Fruit fly (Drosophila melanogaster) whole organism, embryonic: ENCODE measurements around the gene CG44037.

Experiments used
- C15 ChIP-seq: fragments of 200-800 bp; sonication (Bioruptor generic); IDR thresholded peaks from 3 replicates; pipeline ENCODE4 v1.3.6; 2022; ENCODE audit warnings: missing biosample characterization, missing genetic modification characterization
- CG11695 ChIP-seq: fragments of 200-800 bp; sonication (Bioruptor generic); IDR thresholded peaks from 3 replicates; pipeline ENCODE4 v1.3.6; 2022; ENCODE audit warnings: missing biosample characterization, missing genetic modification characterization
- CG12769 ChIP-seq: fragments of 200-800 bp; sonication (Bioruptor generic); optimal IDR thresholded peaks from 2 replicates; lab custom pipeline; 2019; ENCODE audit warnings: missing biosample characterization, mild to moderate bottlenecking, missing genetic modification characterization, moderate library complexity
- CG13287 ChIP-seq: fragments of 200-800 bp; sonication (Bioruptor generic); IDR thresholded peaks from 2 replicates; pipeline ENCODE4 v1.3.6; 2022; ENCODE audit warnings: missing biosample characterization, missing genetic modification characterization; ENCODE audit not compliant: partially characterized antibody
- CG1603 ChIP-seq: fragments of 200-800 bp; sonication (Bioruptor generic); optimal IDR thresholded peaks from 2 replicates; lab custom pipeline; 2019; ENCODE audit warnings: missing biosample characterization, mild to moderate bottlenecking, missing genetic modification characterization, moderate library complexity
- CG17328 ChIP-seq: fragments of 200-800 bp; sonication (Bioruptor generic); IDR thresholded peaks from 2 replicates; pipeline ENCODE4 v1.3.6; 2022; ENCODE audit warnings: missing biosample characterization, missing genetic modification characterization
- CG17359 ChIP-seq: fragments of 200-800 bp; sonication (Bioruptor generic); optimal IDR thresholded peaks from 3 replicates; lab custom pipeline; 2018; ENCODE audit warnings: missing biosample characterization, mild to moderate bottlenecking, missing genetic modification characterization, moderate library complexity
- CG30431 ChIP-seq: fragments of 200-800 bp; sonication (Bioruptor generic); optimal IDR thresholded peaks from 2 replicates; lab custom pipeline; 2017; ENCODE audit warnings: missing biosample characterization, missing genetic modification characterization
- CG3838 ChIP-seq: fragments of 200-800 bp; sonication (Bioruptor generic); optimal IDR thresholded peaks from 3 replicates; lab custom pipeline; 2016; ENCODE audit warnings: missing biosample characterization, missing genetic modification characterization
- CG42726 ChIP-seq: fragments of 200-800 bp; sonication (Bioruptor generic); IDR thresholded peaks from 2 replicates; pipeline ENCODE4 v1.3.6; 2022; ENCODE audit warnings: missing biosample characterization, missing genetic modification characterization; ENCODE audit not compliant: partially characterized antibody
- CG6791 ChIP-seq: fragments of 200-800 bp; sonication (Bioruptor generic); IDR thresholded peaks from 3 replicates; pipeline ENCODE4 v1.3.6; 2022; ENCODE audit warnings: missing biosample characterization, missing genetic modification characterization; ENCODE audit not compliant: partially characterized antibody
- CG7372 ChIP-seq: fragments of 200-800 bp; sonication (Bioruptor generic); IDR thresholded peaks from 2 replicates; pipeline ENCODE4 v1.3.6; 2022; ENCODE audit warnings: missing biosample characterization, missing genetic modification characterization
- CG8290 ChIP-seq, 3 experiments: fragments of 200-800 bp; sonication (Bioruptor generic); optimal IDR thresholded peaks; 2 replicates each; lab custom pipeline; 2016 to 2019; ENCODE audit warnings: missing biosample characterization in 3 of 3, missing genetic modification characterization in 3 of 3, mild to moderate bottlenecking in 2 of 3, moderate library complexity in 1 of 3
- CG8478 ChIP-seq: fragments of >200 bp; optimal IDR thresholded peaks from 2 replicates; lab custom pipeline; 2018
- CG9876 ChIP-seq: fragments of 200-800 bp; sonication (Bioruptor generic); optimal IDR thresholded peaks from 2 replicates; lab custom pipeline; 2016; ENCODE audit warnings: missing biosample characterization, missing genetic modification characterization
- CHES-1-like ChIP-seq: fragments of 200-800 bp; sonication (Bioruptor generic); optimal IDR thresholded peaks from 2 replicates; lab custom pipeline; 2016; ENCODE audit warnings: missing biosample characterization, missing genetic modification characterization
- Camta ChIP-seq: fragments of 200-800 bp; sonication (Bioruptor generic); optimal IDR thresholded peaks from 2 replicates; lab custom pipeline; 2016; ENCODE audit warnings: missing biosample characterization, missing genetic modification characterization
- Dip2 ChIP-seq: fragments of 200-800 bp; sonication (Bioruptor generic); IDR thresholded peaks from 2 replicates; pipeline ENCODE4 v1.3.6; 2022; ENCODE audit warnings: missing biosample characterization, missing genetic modification characterization
- Elba2 ChIP-seq: fragments of 200-800 bp; sonication (Bioruptor generic); optimal IDR thresholded peaks from 3 replicates; lab custom pipeline; 2016; ENCODE audit warnings: missing biosample characterization, missing genetic modification characterization
- GATAe ChIP-seq: fragments of 200-800 bp; sonication (Bioruptor generic); conservative IDR thresholded peaks from 2 replicates; pipeline ENCODE4 v1.3.6; 2022; ENCODE audit warnings: missing biosample characterization, missing genetic modification characterization
- NfI ChIP-seq: fragments of 200-800 bp; sonication (Bioruptor generic); optimal IDR thresholded peaks from 3 replicates; lab custom pipeline; 2018; ENCODE audit warnings: missing biosample characterization, mild to moderate bottlenecking, missing genetic modification characterization, moderate library complexity
- Oli ChIP-seq: fragments of 200-800 bp; sonication (Bioruptor generic); optimal IDR thresholded peaks from 2 replicates; lab custom pipeline; 2018; ENCODE audit warnings: missing biosample characterization, mild to moderate bottlenecking, missing genetic modification characterization, moderate library complexity
- Optix ChIP-seq: fragments of 200-800 bp; sonication (Bioruptor generic); IDR thresholded peaks from 3 replicates; pipeline ENCODE4 v1.3.6; 2022; ENCODE audit warnings: missing biosample characterization, missing genetic modification characterization
- Poxn ChIP-seq: fragments of 200-800 bp; sonication (Bioruptor generic); IDR thresholded peaks from 2 replicates; pipeline ENCODE4 v1.3.6; 2022; ENCODE audit warnings: missing biosample characterization, missing genetic modification characterization
- Sox100B ChIP-seq: fragments of 200-800 bp; sonication (Bioruptor generic); optimal IDR thresholded peaks from 3 replicates; lab custom pipeline; 2018; ENCODE audit warnings: missing biosample characterization, mild to moderate bottlenecking, missing genetic modification characterization
- ara ChIP-seq: fragments of 200-800 bp; sonication (Bioruptor generic); IDR thresholded peaks from 2 replicates; pipeline ENCODE4 v1.3.6; 2022; ENCODE audit warnings: missing biosample characterization, missing genetic modification characterization
- bigmax ChIP-seq: fragments of 200-800 bp; sonication (Bioruptor generic); optimal IDR thresholded peaks from 2 replicates; lab custom pipeline; 2018; ENCODE audit warnings: missing biosample characterization, mild to moderate bottlenecking, missing genetic modification characterization
- bowl ChIP-seq: fragments of 200-800 bp; sonication (Bioruptor generic); IDR thresholded peaks from 2 replicates; pipeline ENCODE4 v1.3.6; 2022; ENCODE audit warnings: missing biosample characterization, missing genetic modification characterization
- btn ChIP-seq: fragments of 200-800 bp; sonication (Bioruptor generic); optimal IDR thresholded peaks from 2 replicates; lab custom pipeline; 2016; ENCODE audit warnings: missing biosample characterization, missing genetic modification characterization
- cato ChIP-seq: fragments of 200-800 bp; sonication (Bioruptor generic); optimal IDR thresholded peaks from 2 replicates; lab custom pipeline; 2016; ENCODE audit warnings: missing biosample characterization, missing genetic modification characterization, borderline replicate concordance
- dm ChIP-seq: fragments of 200-800 bp; sonication (Bioruptor generic); optimal IDR thresholded peaks from 3 replicates; lab custom pipeline; 2016; ENCODE audit warnings: missing biosample characterization, missing genetic modification characterization
- dpn ChIP-seq, 2 experiments: fragments of 200-800 bp; sonication (Bioruptor generic); optimal IDR thresholded peaks; 3 replicates each; lab custom pipeline; 2016; ENCODE audit warnings: missing biosample characterization in 2 of 2, missing genetic modification characterization in 2 of 2
- ham ChIP-seq: fragments of 200-800 bp; sonication (Bioruptor generic); IDR thresholded peaks from 2 replicates; pipeline ENCODE4 v1.3.6; 2022; ENCODE audit warnings: missing biosample characterization, missing genetic modification characterization
- hkb ChIP-seq, 2 experiments: fragments of 200-800 bp in 1 of 2; fragments of >200 bp in 1 of 2; sonication (Bioruptor generic) in 1 of 2; IDR thresholded peaks in 1 of 2; optimal IDR thresholded peaks in 1 of 2; 2 replicates each; pipeline versions ENCODE4 v1.3.6 to Lab custom; 2017 to 2022; ENCODE audit warnings: missing biosample characterization in 1 of 2, missing genetic modification characterization in 1 of 2
- ind ChIP-seq: fragments of 200-800 bp; sonication (Bioruptor generic); optimal IDR thresholded peaks from 3 replicates; lab custom pipeline; 2016; ENCODE audit warnings: missing biosample characterization, missing genetic modification characterization
- sr ChIP-seq: fragments of 200-800 bp; sonication (Bioruptor generic); IDR thresholded peaks from 3 replicates; pipeline ENCODE4 v1.3.6; 2022; ENCODE audit warnings: missing biosample characterization, missing genetic modification characterization
- sug ChIP-seq: fragments of 200-800 bp; optimal IDR thresholded peaks from 2 replicates; lab custom pipeline; 2019; ENCODE audit warnings: missing biosample characterization, mild to moderate bottlenecking, missing genetic modification characterization, moderate library complexity
- ttk ChIP-seq: fragments of 200-800 bp; sonication (Bioruptor generic); IDR thresholded peaks from 2 replicates; pipeline ENCODE4 v2.1.2; 2022; ENCODE audit warnings: missing biosample characterization, missing genetic modification characterization
- tup ChIP-seq: fragments of 200-800 bp; sonication (Bioruptor generic); optimal IDR thresholded peaks from 2 replicates; lab custom pipeline; 2016; ENCODE audit warnings: missing biosample characterization, mild to moderate bottlenecking, missing genetic modification characterization, moderate library complexity
- vvl ChIP-seq: fragments of 200-800 bp; sonication (Bioruptor generic); IDR thresholded peaks from 2 replicates; pipeline ENCODE4 v1.3.6; 2022; ENCODE audit warnings: missing biosample characterization, missing genetic modification characterization

The CG44037 gene

dm6 chr3R:12226239-12226638, 32.3 kb upstream of the CG44037 start, which contains the start of gene CG12256:
TSS of gene CG12256 (minus strand) at chr3R:12226339.
- TF ChIP-seq bowl (GFP tag; lab: Robert Waterston, UW), result no peak
- no peak for TF ChIP-seq ttk
- TF ChIP-seq CG6791 (GFP tag; lab: Robert Waterston, UW), result no peak
- no peak for TF ChIP-seq CG30431 (GFP tag; lab: Kevin White, UChicago)
- TF ChIP-seq Camta (GFP tag; lab: Kevin White, UChicago), result no peak
- TF ChIP-seq CG7372 (GFP tag; lab: Robert Waterston, UW), result no peak
- no peak for TF ChIP-seq tup
- no peak for TF ChIP-seq hkb (optimal IDR thresholded peaks at IDR 0.05; lab: Kevin White, UChicago)
- no peak for TF ChIP-seq hkb (GFP tag; IDR thresholded peaks at IDR 0.05; lab: Robert Waterston, UW)
- TF ChIP-seq CG13287 (GFP tag; lab: Robert Waterston, UW), result no peak
- no peak for TF ChIP-seq CG8290 (GFP tag; optimal IDR thresholded peaks at IDR 0.05; lab: Kevin White, UChicago)
- no peak for TF ChIP-seq CG8290 (tag; optimal IDR thresholded peaks at IDR 0.05; lab: Kevin White, UChicago)

dm6 chr3R:12229113-12229512, 29.4 kb upstream of the CG44037 start, which contains the start of gene CG3916:
TSS of gene CG3916 (plus strand) at chr3R:12229413.
- no peak for TF ChIP-seq CG17328 (GFP tag; lab: Robert Waterston, UW)
- no peak for TF ChIP-seq dm (GFP tag; lab: Kevin White, UChicago)
- TF ChIP-seq CG3838 (GFP tag; lab: Kevin White, UChicago), result no peak
- no peak for TF ChIP-seq Dip2 (GFP tag; lab: Robert Waterston, UW)
- TF ChIP-seq ind (GFP tag; lab: Kevin White, UChicago), result no peak
- no peak for TF ChIP-seq ham
- no peak for TF ChIP-seq Oli (tag; lab: Kevin White, UChicago)
- no peak for TF ChIP-seq sr (GFP tag; lab: Robert Waterston, UW)
- no peak for TF ChIP-seq CG9876 (GFP tag; lab: Kevin White, UChicago)
- TF ChIP-seq GATAe (GFP tag; lab: Robert Waterston, UW), result no peak
- TF ChIP-seq ara (GFP tag; lab: Robert Waterston, UW), result no peak
- TF ChIP-seq CHES-1-like, result no peak
- no peak for TF ChIP-seq CG17359 (tag; lab: Kevin White, UChicago)
- no peak for TF ChIP-seq NfI
- TF ChIP-seq CG11695 (GFP tag; lab: Robert Waterston, UW), result no peak
- no peak for TF ChIP-seq Optix (GFP tag; lab: Robert Waterston, UW)
- TF ChIP-seq, all 482 proteins: peak for 0

dm6 chr3R:12232629-12233028, 25.9 kb upstream of the CG44037 start, which contains the start of gene Pglym87:
TSS of gene Pglym87 (minus strand) at chr3R:12232729.
- TF ChIP-seq CG42726 (GFP tag; lab: Robert Waterston, UW) (no peak), bigmax (GFP tag; lab: Kevin White, UChicago) (no peak), cato (GFP tag; lab: Kevin White, UChicago) (no peak), Poxn (GFP tag; lab: Robert Waterston, UW) (no peak), Sox100B (GFP tag; lab: Kevin White, UChicago) (no peak), sug (tag; lab: Kevin White, UChicago) (no peak), btn (no peak), CG8478 (no peak), dpn (GFP tag; optimal IDR thresholded peaks at IDR 0.05; lab: Kevin White, UChicago) (no peak)
- TF ChIP-seq, all 482 proteins: peak for 0

- TF ChIP-seq vvl (GFP tag; lab: Robert Waterston, UW) (no peak), C15 (no peak), CG1603 (no peak), CG12769 (no peak), Elba2 (GFP tag; lab: Kevin White, UChicago) (no peak)
Measured at dm6 chr3R:12234584-12234983, 24.0 kb upstream of the CG44037 start, which contains the start of gene Cyp313a5. TSS of gene Cyp313a5 (minus strand) at chr3R:12234684.
